Fruit fly (Drosophila melanogaster): Measurements from ENCODE around the gene Adat1.

DNA sequence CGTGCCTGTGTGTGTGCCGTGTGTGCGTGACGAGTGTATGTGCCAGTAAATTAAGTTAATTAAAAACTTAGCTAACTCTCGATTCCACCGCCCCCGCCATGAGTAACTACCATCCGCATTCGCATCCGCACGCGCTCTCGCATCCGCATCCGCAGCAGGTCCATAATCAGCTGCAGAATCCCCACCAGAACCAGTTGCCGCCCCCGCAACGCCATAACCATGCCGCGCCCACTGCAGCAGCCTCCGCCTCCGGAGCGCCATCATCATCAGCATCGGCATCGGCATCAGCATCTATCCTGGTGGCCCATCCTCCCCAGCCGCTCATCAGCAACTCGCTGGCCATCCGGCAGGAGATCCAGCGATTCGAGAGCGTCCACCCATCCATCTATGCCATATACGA is 24.7 kb upstream of the Adat1 start:
- TF ChIP-seq usp (GFP tag; optimal IDR thresholded peaks at IDR 0.05) (no peak), Dfd (GFP tag; optimal IDR thresholded peaks at IDR 0.05) (no peak), Vsx2 (GFP tag; optimal IDR thresholded peaks at IDR 0.05; ENCODE audit: partially characterized antibody) (no peak), h (GFP tag; optimal IDR thresholded peaks at IDR 0.05) (no peak), Myc (optimal IDR thresholded peaks at IDR 0.05) (no peak), Rel (GFP tag; optimal IDR thresholded peaks at IDR 0.05) (no peak), Rel (tag; optimal IDR thresholded peaks at IDR 0.05) (no peak), OdsH (GFP tag; optimal IDR thresholded peaks at IDR 0.05) (no peak), sage (GFP tag; optimal IDR thresholded peaks at IDR 0.05) (no peak), fru (GFP tag; optimal IDR thresholded peaks at IDR 0.05) (no peak), Abd-B (GFP tag; optimal IDR thresholded peaks at IDR 0.05) (no peak), lola (GFP tag; optimal IDR thresholded peaks at IDR 0.05) (no peak), ey (GFP tag; optimal IDR thresholded peaks at IDR 0.05) (no peak)

All from whole organism, wandering third instar larva.